Worm (Caenorhabditis elegans) whole organism, young adult: ENCODE measurements around the gene taf-12.
A peak's percentile ranks its signal among the peaks of the same experiment; 100 is the strongest.

Experiments
- B0019.2 ChIP-seq: fragments of 200-800 bp; sonication (Bioruptor generic); conservative IDR thresholded peaks from 2 replicates; pipeline ENCODE4 v1.3.6; 2022; ENCODE audit warnings: missing genetic modification reagents, missing genetic modification characterization, missing compliant biosample characterization
- C06A6.2 ChIP-seq: fragments of 200-800 bp; sonication (Bioruptor generic); conservative IDR thresholded peaks from 2 replicates; pipeline ENCODE4 v1.3.6; 2022; ENCODE audit warnings: missing genetic modification characterization, missing compliant biosample characterization
- C17E4.6 ChIP-seq: fragments of 200-800 bp; sonication (Bioruptor generic); IDR thresholded peaks from 2 replicates; pipeline ENCODE4 v1.3.6; 2022; ENCODE audit warnings: missing genetic modification reagents, missing genetic modification characterization, missing compliant biosample characterization
- F10E7.11 ChIP-seq: sonication (generic microtip); optimal IDR thresholded peaks from 2 replicates; lab custom pipeline; 2017; ENCODE audit warnings: mild to moderate bottlenecking, missing genetic modification characterization, moderate library complexity, missing compliant biosample characterization
- F23B12.7 ChIP-seq: sonication (generic microtip); optimal IDR thresholded peaks from 2 replicates; lab custom pipeline; 2017; ENCODE audit warnings: missing genetic modification characterization, mild to moderate bottlenecking, missing compliant biosample characterization, antibody characterized with exemption, moderate library complexity; ENCODE audit not compliant: insufficient read depth
- F57A8.1 ChIP-seq: fragments of 200-800 bp; sonication (Bioruptor generic); optimal IDR thresholded peaks from 2 replicates; lab custom pipeline; 2018; ENCODE audit warnings: mild to moderate bottlenecking, missing genetic modification characterization, moderate library complexity, missing compliant biosample characterization
- F57C9.4 ChIP-seq: sonication (generic microtip); optimal IDR thresholded peaks from 2 replicates; lab custom pipeline; 2017; ENCODE audit warnings: mild to moderate bottlenecking, missing genetic modification characterization, missing compliant biosample characterization
- K12H6.12 ChIP-seq: fragments of 200-800 bp; sonication (Bioruptor generic); optimal IDR thresholded peaks from 2 replicates; lab custom pipeline; 2018; ENCODE audit warnings: mild to moderate bottlenecking, missing genetic modification characterization, missing compliant biosample characterization
- ZK185.1 ChIP-seq: sonication (generic microtip); optimal IDR thresholded peaks from 2 replicates; lab custom pipeline; 2016; ENCODE audit warnings: mild to moderate bottlenecking, missing genetic modification characterization, missing compliant biosample characterization; ENCODE audit not compliant: poor library complexity, severe bottlenecking
- akir-1 ChIP-seq: fragments of 200-800 bp; sonication (Bioruptor generic); optimal IDR thresholded peaks from 2 replicates; lab custom pipeline; 2018; ENCODE audit warnings: mild to moderate bottlenecking, missing genetic modification characterization, moderate library complexity, missing compliant biosample characterization
- athp-1 ChIP-seq: sonication (generic microtip); optimal IDR thresholded peaks from 2 replicates; lab custom pipeline; 2017; ENCODE audit warnings: mild to moderate bottlenecking, missing genetic modification characterization, missing compliant biosample characterization
- attf-6 ChIP-seq: fragments of 200-800 bp; sonication (Bioruptor generic); IDR thresholded peaks from 2 replicates; pipeline ENCODE4 v1.3.6; 2022; ENCODE audit warnings: missing genetic modification reagents, missing genetic modification characterization, missing compliant biosample characterization
- bed-1 ChIP-seq: fragments of 200-800 bp; sonication (Bioruptor generic); IDR thresholded peaks from 2 replicates; pipeline ENCODE4 v1.3.6; 2022; ENCODE audit warnings: missing genetic modification reagents, missing genetic modification characterization, missing compliant biosample characterization
- ceh-100 ChIP-seq: fragments of 200-800 bp; sonication (Bioruptor generic); IDR thresholded peaks from 2 replicates; pipeline ENCODE4 v1.3.6; 2022; ENCODE audit warnings: missing genetic modification reagents, missing genetic modification characterization, missing compliant biosample characterization
- ceh-27 ChIP-seq: fragments of 200-800 bp; sonication (Bioruptor generic); optimal IDR thresholded peaks from 2 replicates; lab custom pipeline; 2018; ENCODE audit warnings: mild to moderate bottlenecking, missing genetic modification characterization, moderate library complexity, missing compliant biosample characterization
- ceh-40 ChIP-seq: fragments of 200-800 bp; sonication (Bioruptor generic); IDR thresholded peaks from 2 replicates; pipeline ENCODE4 v1.3.6; 2022; ENCODE audit warnings: missing genetic modification characterization, missing compliant biosample characterization
- ceh-58 ChIP-seq: fragments of 200-800 bp; sonication (Bioruptor generic); IDR thresholded peaks from 2 replicates; pipeline ENCODE4 v1.3.6; 2022; ENCODE audit warnings: missing genetic modification characterization, missing compliant biosample characterization
- chd-7 ChIP-seq: sonication (generic microtip); optimal IDR thresholded peaks from 2 replicates; lab custom pipeline; 2016; ENCODE audit warnings: mild to moderate bottlenecking, missing genetic modification characterization, moderate library complexity, missing compliant biosample characterization
- die-1 ChIP-seq: sonication (generic microtip); optimal IDR thresholded peaks from 2 replicates; lab custom pipeline; 2016; ENCODE audit warnings: missing genotype, mild to moderate bottlenecking, missing genetic modification characterization, missing compliant biosample characterization
- dox-1 ChIP-seq: fragments of 200-800 bp; sonication (Bioruptor generic); IDR thresholded peaks from 2 replicates; pipeline ENCODE4 v1.3.6; 2022; ENCODE audit warnings: missing genetic modification reagents, missing genetic modification characterization, missing compliant biosample characterization
- dpl-1 ChIP-seq: fragments of 150-350 bp; optimal IDR thresholded peaks from 2 replicates; lab custom pipeline; 2014; ENCODE audit warnings: missing biosample characterization, missing genetic modification reagents, missing genetic modification characterization
- efl-1 ChIP-seq: fragments of 150-350 bp; optimal IDR thresholded peaks from 2 replicates; lab custom pipeline; 2014; ENCODE audit warnings: missing biosample characterization, missing genetic modification reagents, missing genetic modification characterization
- egl-18 ChIP-seq: fragments of 200-800 bp; sonication (Bioruptor generic); IDR thresholded peaks from 2 replicates; pipeline ENCODE4 v1.3.6; 2022; ENCODE audit warnings: missing genetic modification reagents, missing genetic modification characterization, missing compliant biosample characterization
- fkh-3 ChIP-seq: sonication (generic microtip); optimal IDR thresholded peaks from 2 replicates; lab custom pipeline; 2016; ENCODE audit warnings: mild to moderate bottlenecking, missing genetic modification characterization, missing compliant biosample characterization
- gei-17 ChIP-seq: fragments of 200-800 bp; sonication (Bioruptor generic); optimal IDR thresholded peaks from 2 replicates; lab custom pipeline; 2018; ENCODE audit warnings: mild to moderate bottlenecking, missing genetic modification characterization, missing compliant biosample characterization
- hlh-12 ChIP-seq: sonication (generic microtip); optimal IDR thresholded peaks from 2 replicates; lab custom pipeline; 2016; ENCODE audit warnings: missing genetic modification characterization, missing compliant biosample characterization
- hlh-26 ChIP-seq: fragments of 200-800 bp; sonication (Bioruptor generic); conservative IDR thresholded peaks from 2 replicates; pipeline ENCODE4 v1.3.6; 2022; ENCODE audit warnings: missing genetic modification reagents, missing genetic modification characterization, missing compliant biosample characterization
- hmg-1.2 ChIP-seq: fragments of 200-800 bp; sonication (Bioruptor generic); IDR thresholded peaks from 2 replicates; pipeline ENCODE4 v1.3.6; 2022; ENCODE audit warnings: missing genetic modification reagents, missing genetic modification characterization, missing compliant biosample characterization
- hmg-20 ChIP-seq: fragments of 200-800 bp; sonication (Bioruptor generic); IDR thresholded peaks from 2 replicates; pipeline ENCODE4 v1.3.6; 2022; ENCODE audit warnings: missing genetic modification reagents, missing genetic modification characterization, missing compliant biosample characterization
- hrde-1 ChIP-seq: sonication (generic microtip); optimal IDR thresholded peaks from 2 replicates; lab custom pipeline; 2016; ENCODE audit warnings: missing genetic modification characterization, mild to moderate bottlenecking, missing compliant biosample characterization, moderate library complexity, missing genotype, missing genetic modification reagents, borderline replicate concordance
- hsf-1 ChIP-seq: fragments of 200-800 bp; sonication (Bioruptor generic); IDR thresholded peaks from 2 replicates; pipeline ENCODE4 v1.3.6; 2022; ENCODE audit warnings: missing genetic modification reagents, missing genetic modification characterization, missing compliant biosample characterization
- lag-1 ChIP-seq: fragments of 200-800 bp; sonication (Bioruptor generic); IDR thresholded peaks from 2 replicates; pipeline ENCODE4 v1.3.6; 2022; ENCODE audit warnings: missing genetic modification reagents, missing genetic modification characterization, missing compliant biosample characterization
- lin-26 ChIP-seq: fragments of 200-800 bp; sonication (Bioruptor generic); IDR thresholded peaks from 2 replicates; pipeline ENCODE4 v1.3.6; 2022; ENCODE audit warnings: missing genetic modification reagents, missing genetic modification characterization, missing compliant biosample characterization
- lin-40 ChIP-seq: sonication (generic microtip); optimal IDR thresholded peaks from 2 replicates; lab custom pipeline; 2016; ENCODE audit warnings: missing genetic modification characterization, mild to moderate bottlenecking, missing compliant biosample characterization, missing genotype, missing genetic modification reagents
- lsl-1 ChIP-seq: fragments of 200-800 bp; sonication (Bioruptor generic); optimal IDR thresholded peaks from 2 replicates; lab custom pipeline; 2018; ENCODE audit warnings: mild to moderate bottlenecking, missing genetic modification characterization, moderate library complexity, missing compliant biosample characterization
- madf-6 ChIP-seq: fragments of 200-800 bp; sonication (Bioruptor generic); IDR thresholded peaks from 2 replicates; pipeline ENCODE4 v1.3.6; 2022; ENCODE audit warnings: missing genetic modification reagents, missing genetic modification characterization, missing compliant biosample characterization
- mcd-1 ChIP-seq: fragments of 200-800 bp; sonication (Bioruptor generic); IDR thresholded peaks from 2 replicates; pipeline ENCODE4 v1.3.6; 2022; ENCODE audit warnings: missing genetic modification reagents, missing genetic modification characterization, missing compliant biosample characterization
- nfya-1 ChIP-seq: sonication (generic microtip); optimal IDR thresholded peaks from 2 replicates; lab custom pipeline; 2017; ENCODE audit warnings: antibody characterized with exemption, missing compliant biosample characterization, missing genetic modification characterization, borderline replicate concordance; ENCODE audit not compliant: insufficient read depth
- nfyb-1 ChIP-seq: fragments of 200-800 bp; sonication (Bioruptor generic); IDR thresholded peaks from 2 replicates; pipeline ENCODE4 v1.3.6; 2022; ENCODE audit warnings: missing genetic modification reagents, missing genetic modification characterization, missing compliant biosample characterization
- nhr-179 ChIP-seq: sonication (generic microtip); optimal IDR thresholded peaks from 2 replicates; lab custom pipeline; 2016; ENCODE audit warnings: mild to moderate bottlenecking, missing genetic modification characterization, missing compliant biosample characterization
- nhr-80 ChIP-seq: sonication (generic microtip); optimal IDR thresholded peaks from 2 replicates; lab custom pipeline; 2016; ENCODE audit warnings: missing genetic modification characterization, missing compliant biosample characterization
- pbrm-1 ChIP-seq: fragments of 200-800 bp; sonication (Bioruptor generic); IDR thresholded peaks from 2 replicates; pipeline ENCODE4 v1.3.6; 2022; ENCODE audit warnings: missing genetic modification reagents, missing genetic modification characterization, missing compliant biosample characterization
- rcor-1 ChIP-seq: fragments of 200-800 bp; sonication (Bioruptor generic); IDR thresholded peaks from 2 replicates; pipeline ENCODE4 v1.3.6; 2022; ENCODE audit warnings: missing genetic modification reagents, missing genetic modification characterization, missing compliant biosample characterization
- snpc-4 ChIP-seq, 5 experiments: fragments of 150-350 bp in 1 of 5; sonication (generic microtip) in 4 of 5; optimal IDR thresholded peaks; 2 replicates each; lab custom pipeline; 2014 to 2018; ENCODE audit warnings: missing genetic modification characterization in 5 of 5, missing biosample characterization in 3 of 5, antibody characterized with exemption in 2 of 5, mild to moderate bottlenecking in 2 of 5, missing compliant biosample characterization in 2 of 5, missing genotype in 2 of 5, moderate library complexity in 2 of 5, missing genetic modification reagents in 1 of 5
- tbp1 ChIP-seq: fragments of 200-800 bp; sonication (Bioruptor generic); optimal IDR thresholded peaks from 2 replicates; lab custom pipeline; 2018; ENCODE audit warnings: mild to moderate bottlenecking, missing genetic modification characterization, missing compliant biosample characterization
- unc-62 ChIP-seq: fragments of 150-350 bp; optimal IDR thresholded peaks from 2 replicates; lab custom pipeline; 2014; ENCODE audit warnings: missing biosample characterization, missing genetic modification reagents, missing genetic modification characterization
- xnd-1 ChIP-seq: sonication (generic microtip); optimal IDR thresholded peaks from 2 replicates; lab custom pipeline; 2016; ENCODE audit warnings: missing genotype, missing genetic modification reagents, missing genetic modification characterization, missing compliant biosample characterization
- ztf-26 ChIP-seq: sonication (generic microtip); optimal IDR thresholded peaks from 2 replicates; lab custom pipeline; 2017; ENCODE audit warnings: missing genetic modification characterization, missing compliant biosample characterization

taf-12 gene

ce11 chrIII:11825654-11826053 is 43.4 kb downstream of the taf-12 start:
- no peak for TF ChIP-seq nfya-1 (tag; lab: Kevin White, UChicago)
- TF ChIP-seq unc-62 (GFP tag; lab: Kevin White, UChicago) = no peak
- no peak for TF ChIP-seq F10E7.11
- peak; percentile 64; the same call in 1 of the 2 replicates for TF ChIP-seq hsf-1 (GFP tag; lab: Robert Waterston, UW)
- TF ChIP-seq K12H6.12 = peak; percentile 62
- TF ChIP-seq dox-1 (GFP tag; lab: Robert Waterston, UW) = peak; percentile 50; the same call in 1 of the 2 replicates
- TF ChIP-seq athp-1 (tag; lab: Kevin White, UChicago) = peak; percentile 78
- no peak for TF ChIP-seq attf-6
- no peak for TF ChIP-seq C06A6.2 (GFP tag; lab: Robert Waterston, UW)
- no peak for TF ChIP-seq C17E4.6 (GFP tag; lab: Robert Waterston, UW)
- no peak for TF ChIP-seq fkh-3 (tag; lab: Kevin White, UChicago)
- TF ChIP-seq ceh-100 = peak; percentile 70
- peak; percentile 63 for TF ChIP-seq efl-1 (GFP tag; lab: Kevin White, UChicago)
- no peak for TF ChIP-seq bed-1 (GFP tag; lab: Robert Waterston, UW)
- TF ChIP-seq ZK185.1 (tag; lab: Kevin White, UChicago) = no peak
- TF ChIP-seq akir-1 (GFP tag; lab: Kevin White, UChicago) = no peak
- TF ChIP-seq die-1 = no peak
- peak; percentile 14 for TF ChIP-seq lin-40 (tag; lab: Kevin White, UChicago)
- no peak for TF ChIP-seq hlh-26 (GFP tag; lab: Robert Waterston, UW)
- TF ChIP-seq lsl-1 (GFP tag; lab: Kevin White, UChicago) = peak; percentile 15
- TF ChIP-seq lag-1 (GFP tag; lab: Robert Waterston, UW) = no peak
- no peak for TF ChIP-seq snpc-4 (GFP tag; optimal IDR thresholded peaks at IDR 0.05; lab: Kevin White, UChicago)
- peak in 2 of 4 experiments; percentile 22 to 67 for TF ChIP-seq snpc-4 (tag; optimal IDR thresholded peaks at IDR 0.05; lab: Kevin White, UChicago)
- TF ChIP-seq rcor-1 (GFP tag; lab: Robert Waterston, UW) = peak; percentile 40; the same call in 1 of the 2 replicates
- no peak for TF ChIP-seq gei-17
- no peak for TF ChIP-seq hmg-20
- TF ChIP-seq ztf-26 (tag; lab: Kevin White, UChicago) = no peak
- no peak for TF ChIP-seq F57A8.1 (GFP tag; lab: Kevin White, UChicago)
- no peak for TF ChIP-seq B0019.2
- TF ChIP-seq nhr-179 (tag; lab: Kevin White, UChicago) = no peak
- no peak for TF ChIP-seq F57C9.4 (tag; lab: Kevin White, UChicago)
- peak; percentile 8 for TF ChIP-seq dpl-1 (GFP tag; lab: Kevin White, UChicago)
- TF ChIP-seq madf-6 = peak; percentile 53; the same call in 1 of the 2 replicates
- TF ChIP-seq ceh-58 (GFP tag; lab: Robert Waterston, UW) = no peak
- peak; percentile 31; the same call in 1 of the 2 replicates for TF ChIP-seq nfyb-1 (GFP tag; lab: Robert Waterston, UW)
- no peak for TF ChIP-seq hrde-1
- 0 out of 2 replicates have a peak, but pooled peaks have one; percentile 58 for TF ChIP-seq egl-18 (GFP tag; lab: Robert Waterston, UW)
- TF ChIP-seq ceh-40 (GFP tag; lab: Robert Waterston, UW) = no peak
- TF ChIP-seq hlh-12 (tag; lab: Kevin White, UChicago) = no peak
- TF ChIP-seq lin-26 (GFP tag; lab: Robert Waterston, UW) = no peak
- TF ChIP-seq hmg-1.2 (GFP tag; lab: Robert Waterston, UW) = peak; percentile 22; the same call in 1 of the 2 replicates
- no peak for TF ChIP-seq chd-7 (tag; lab: Kevin White, UChicago)
- no peak for TF ChIP-seq xnd-1
- TF ChIP-seq pbrm-1 (GFP tag; lab: Robert Waterston, UW) = peak; percentile 33; the same call in 1 of the 2 replicates
- TF ChIP-seq mcd-1 (GFP tag; lab: Robert Waterston, UW) = peak; percentile 91
- TF ChIP-seq F23B12.7 (tag; lab: Kevin White, UChicago) = peak; percentile 72
- TF ChIP-seq ceh-27 (GFP tag; lab: Kevin White, UChicago) = peak; percentile 55
- TF ChIP-seq tbp1 = peak; percentile 46
- TF ChIP-seq nhr-80 (tag; lab: Kevin White, UChicago) = peak; percentile 56
